Fruit fly (Drosophila melanogaster): ENCODE measurements around the gene sba.
"Not testable (repeated sequence)": the region's sequence is repeated elsewhere in the genome, so short reads cannot be mapped to it uniquely, and the experiment has no call there.

sba gene

DNA sequence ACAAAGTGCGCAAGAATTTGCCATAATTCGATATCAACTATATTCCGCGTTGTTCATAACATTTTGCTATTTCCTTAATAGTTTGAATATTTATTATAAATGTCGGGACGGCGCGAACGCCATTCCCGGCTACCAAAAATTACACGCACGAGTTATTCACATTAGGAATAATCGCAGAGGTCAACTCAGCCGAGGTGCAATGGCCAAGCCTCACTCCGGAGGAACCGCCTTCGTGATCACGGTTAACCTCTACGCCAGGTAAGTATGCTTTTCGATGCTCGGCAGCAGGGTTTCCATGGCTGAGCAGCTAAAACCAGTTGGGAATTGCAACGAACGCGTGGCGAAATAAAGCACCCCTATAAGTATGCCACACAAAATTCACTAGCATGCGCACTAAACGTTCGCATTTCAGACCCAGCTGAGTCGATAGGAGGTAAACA is 63.4 kb downstream of the sba start (continued):
- TF ChIP-seq HHEX (GFP tag; optimal IDR thresholded peaks at IDR 0.05) = peak; percentile 60
- peak; percentile 71 for TF ChIP-seq sd (tag; optimal IDR thresholded peaks at IDR 0.05)
- TF ChIP-seq ash1 (GFP tag; optimal IDR thresholded peaks at IDR 0.05) = peak; percentile 14
- TF ChIP-seq CG13775 (GFP tag; optimal IDR thresholded peaks at IDR 0.05) = peak; percentile 46
- peak; percentile 38 for TF ChIP-seq Oli (tag; optimal IDR thresholded peaks at IDR 0.05)
- TF ChIP-seq Side (GFP tag; optimal IDR thresholded peaks at IDR 0.05) = peak; percentile 70
- TF ChIP-seq HLHmδ (GFP tag; optimal IDR thresholded peaks at IDR 0.05) = peak; percentile 66
- TF ChIP-seq ttk (GFP tag; IDR thresholded peaks at IDR 0.05) = peak; percentile 50; the same call in 1 of the 2 replicates
- not testable (repeated sequence) for TF ChIP-seq lov, pan, Trl (optimal IDR thresholded peaks at IDR 0.05)
- peak; percentile 53; the same call in 1 of the 3 replicates for TF ChIP-seq lov (GFP tag; IDR thresholded peaks at IDR 0.05)
- peak; percentile 55 for TF ChIP-seq H2.0 (GFP tag; IDR thresholded peaks at IDR 0.05)
- TF ChIP-seq nom (GFP tag; optimal IDR thresholded peaks at IDR 0.05) = peak; percentile 47
- TF ChIP-seq sens-2 (GFP tag; IDR thresholded peaks at IDR 0.05) = 0 out of 2 replicates have a peak, but pooled peaks have one; percentile 42
- peak; percentile 73 for TF ChIP-seq ERR (GFP tag; optimal IDR thresholded peaks at IDR 0.05)
- TF ChIP-seq seq (GFP tag; IDR thresholded peaks at IDR 0.05) = peak; percentile 58; the same call in 1 of the 2 replicates
- peak in 1 of 2 experiments; percentile 75 for TF ChIP-seq pan (GFP tag; optimal IDR thresholded peaks at IDR 0.05 in 1 of 2, IDR thresholded peaks at IDR 0.05 in 1 of 2)
- peak; percentile 36 for TF ChIP-seq CG15011 (GFP tag; optimal IDR thresholded peaks at IDR 0.05)
- TF ChIP-seq Drgx (GFP tag; IDR thresholded peaks at IDR 0.05) = peak; percentile 69
- TF ChIP-seq CTCF (GFP tag; optimal IDR thresholded peaks at IDR 0.05) = peak; percentile 51
- peak; percentile 81 for TF ChIP-seq CG11247 (GFP tag; IDR thresholded peaks at IDR 0.05)
- peak; percentile 77 for TF ChIP-seq Camta (GFP tag; optimal IDR thresholded peaks at IDR 0.05)
- peak; percentile 74 for TF ChIP-seq Nf-YA (GFP tag; IDR thresholded peaks at IDR 0.05)
- TF ChIP-seq B-H1 (GFP tag; IDR thresholded peaks at IDR 0.05) = peak; percentile 42; the same call in 1 of the 3 replicates
- TF ChIP-seq CG16779 (GFP tag; IDR thresholded peaks at IDR 0.05) = peak; percentile 78; the same call in 1 of the 2 replicates
- TF ChIP-seq CG7963 (GFP tag; IDR thresholded peaks at IDR 0.05; ENCODE audit: partially characterized antibody) = peak; percentile 62; the same call in 2 of the 3 replicates
- TF ChIP-seq bbx (GFP tag; IDR thresholded peaks at IDR 0.05; ENCODE audit: partially characterized antibody) = peak; percentile 77
- TF ChIP-seq Fer3 (tag; optimal IDR thresholded peaks at IDR 0.05) = peak; percentile 56
- peak; percentile 57 for TF ChIP-seq btn (GFP tag; optimal IDR thresholded peaks at IDR 0.05)
- peak; percentile 66 for TF ChIP-seq repo (GFP tag; optimal IDR thresholded peaks at IDR 0.05)
- peak; percentile 64 for TF ChIP-seq Trl (GFP tag; optimal IDR thresholded peaks at IDR 0.05)
- TF ChIP-seq Opbp (GFP tag; IDR thresholded peaks at IDR 0.05; ENCODE audit: partially characterized antibody) = peak; percentile 68; the same call in 2 of the 3 replicates
- peak; percentile 54; the same call in 1 of the 2 replicates for TF ChIP-seq CG8765 (GFP tag; IDR thresholded peaks at IDR 0.05)
- TF ChIP-seq CG1529 (GFP tag; optimal IDR thresholded peaks at IDR 0.05) = peak; percentile 41
- peak; percentile 58 for TF ChIP-seq CG16863 (GFP tag; optimal IDR thresholded peaks at IDR 0.05)
- peak; percentile 33 for TF ChIP-seq CG9609 (GFP tag; optimal IDR thresholded peaks at IDR 0.05)
- peak; percentile 53 for TF ChIP-seq pros (GFP tag; optimal IDR thresholded peaks at IDR 0.05)
- TF ChIP-seq CG8924 (tag; optimal IDR thresholded peaks at IDR 0.05) = peak; percentile 55
- TF ChIP-seq oc (tag; optimal IDR thresholded peaks at IDR 0.05) = peak; percentile 65
- TF ChIP-seq insv (GFP tag; optimal IDR thresholded peaks at IDR 0.05) = peak in 1 of 2 experiments; percentile 56
- TF ChIP-seq CG32772 (GFP tag; IDR thresholded peaks at IDR 0.05) = peak; percentile 37; the same call in 1 of the 2 replicates
- peak; percentile 26 for TF ChIP-seq Hey (tag; optimal IDR thresholded peaks at IDR 0.05)
- TF ChIP-seq Dek (tag; optimal IDR thresholded peaks at IDR 0.05) = peak; percentile 35
- TF ChIP-seq Xbp1 (GFP tag; optimal IDR thresholded peaks at IDR 0.05) = peak; percentile 58
- peak; percentile 82 for TF ChIP-seq gro (GFP tag; optimal IDR thresholded peaks at IDR 0.05)
- TF ChIP-seq nerfin-1 (tag; optimal IDR thresholded peaks at IDR 0.05) = peak; percentile 45
- peak; percentile 80 for TF ChIP-seq sim (GFP tag; IDR thresholded peaks at IDR 0.05)
- TF ChIP-seq BtbVII (GFP tag; optimal IDR thresholded peaks at IDR 0.05) = peak; percentile 10
- peak; percentile 47 for TF ChIP-seq Atf-2 (GFP tag; optimal IDR thresholded peaks at IDR 0.05)
- peak; percentile 40; the same call in 1 of the 2 replicates for TF ChIP-seq CG7372 (GFP tag; IDR thresholded peaks at IDR 0.05)

Measured in whole organism, embryonic.